Fruit fly (Drosophila melanogaster) whole organism, embryonic: ENCODE data around the gene CG5214.

Source experiments
- Bteb2 ChIP-seq: fragments of 200-800 bp; sonication (Bioruptor generic); optimal IDR thresholded peaks from 2 replicates; lab custom pipeline; 2016; ENCODE audit warnings: missing biosample characterization, missing genetic modification characterization
- CG10147 ChIP-seq: fragments of 200-800 bp; sonication (Bioruptor generic); optimal IDR thresholded peaks from 2 replicates; lab custom pipeline; 2019; ENCODE audit warnings: missing biosample characterization, mild to moderate bottlenecking, missing genetic modification characterization, moderate library complexity
- CG10431 ChIP-seq: fragments of 200-800 bp; sonication (Bioruptor generic); optimal IDR thresholded peaks from 3 replicates; lab custom pipeline; 2018; ENCODE audit warnings: missing biosample characterization, mild to moderate bottlenecking, missing genetic modification characterization
- CG12071 ChIP-seq: fragments of 200-800 bp; sonication (Bioruptor generic); optimal IDR thresholded peaks from 3 replicates; lab custom pipeline; 2018; ENCODE audit warnings: missing biosample characterization, mild to moderate bottlenecking, missing genetic modification characterization
- CG14441 ChIP-seq: fragments of 200-800 bp; sonication (Bioruptor generic); IDR thresholded peaks from 2 replicates; pipeline ENCODE4 v1.3.6; 2022; ENCODE audit warnings: missing biosample characterization, missing genetic modification characterization
- CG15011 ChIP-seq: fragments of 200-800 bp; sonication (Bioruptor generic); optimal IDR thresholded peaks from 3 replicates; lab custom pipeline; 2018; ENCODE audit warnings: missing biosample characterization, mild to moderate bottlenecking, missing genetic modification characterization
- CG1602 ChIP-seq: fragments of 200-800 bp; sonication (Bioruptor generic); optimal IDR thresholded peaks from 3 replicates; lab custom pipeline; 2016; ENCODE audit warnings: missing biosample characterization, missing genetic modification characterization
- CG16863 ChIP-seq: fragments of 200-800 bp; sonication (Bioruptor generic); optimal IDR thresholded peaks from 3 replicates; lab custom pipeline; 2016; ENCODE audit warnings: missing biosample characterization, missing genetic modification characterization
- CG17829 ChIP-seq: fragments of 200-800 bp; optimal IDR thresholded peaks from 2 replicates; lab custom pipeline; 2019; ENCODE audit warnings: missing biosample characterization, mild to moderate bottlenecking, missing genetic modification characterization, moderate library complexity
- CG17912 ChIP-seq: fragments of 200-800 bp; sonication (Bioruptor generic); optimal IDR thresholded peaks from 2 replicates; lab custom pipeline; 2018; ENCODE audit warnings: missing biosample characterization, mild to moderate bottlenecking, missing genetic modification characterization
- CG18599 ChIP-seq: fragments of 200-800 bp; sonication (Bioruptor generic); optimal IDR thresholded peaks from 3 replicates; lab custom pipeline; 2017; ENCODE audit warnings: missing biosample characterization, missing genetic modification characterization, mild to moderate bottlenecking, moderate library complexity, missing genetic modification reagents
- CG2120 ChIP-seq: fragments of 200-800 bp; sonication (Bioruptor generic); optimal IDR thresholded peaks from 3 replicates; lab custom pipeline; 2016; ENCODE audit warnings: missing biosample characterization, missing genetic modification characterization
- CG34376 ChIP-seq: fragments of 200-800 bp; sonication (Bioruptor generic); optimal IDR thresholded peaks from 2 replicates; lab custom pipeline; 2018; ENCODE audit warnings: missing biosample characterization, mild to moderate bottlenecking, missing genetic modification characterization
- CG3838 ChIP-seq: fragments of 200-800 bp; sonication (Bioruptor generic); optimal IDR thresholded peaks from 3 replicates; lab custom pipeline; 2016; ENCODE audit warnings: missing biosample characterization, missing genetic modification characterization
- CG4328 ChIP-seq: fragments of 200-800 bp; sonication (Bioruptor generic); optimal IDR thresholded peaks from 3 replicates; lab custom pipeline; 2017; ENCODE audit warnings: missing biosample characterization, missing genetic modification reagents, missing genetic modification characterization
- CG4707 ChIP-seq: fragments of 200-800 bp; sonication (Bioruptor generic); optimal IDR thresholded peaks from 2 replicates; lab custom pipeline; 2018; ENCODE audit warnings: missing biosample characterization, mild to moderate bottlenecking, missing genetic modification characterization, moderate library complexity
- CG6813 ChIP-seq: fragments of 200-800 bp; sonication (Bioruptor generic); optimal IDR thresholded peaks from 2 replicates; lab custom pipeline; 2017; ENCODE audit warnings: missing biosample characterization, missing genetic modification characterization, mild to moderate bottlenecking, moderate library complexity, missing genetic modification reagents
- CG7987 ChIP-seq: fragments of 200-800 bp; sonication (Bioruptor generic); optimal IDR thresholded peaks from 2 replicates; lab custom pipeline; 2018; ENCODE audit warnings: missing biosample characterization, mild to moderate bottlenecking, missing genetic modification characterization, moderate library complexity
- CG8924 ChIP-seq: fragments of 200-800 bp; optimal IDR thresholded peaks from 3 replicates; lab custom pipeline; 2019; ENCODE audit warnings: missing biosample characterization, mild to moderate bottlenecking, missing genetic modification characterization, moderate library complexity
- CG9437 ChIP-seq: fragments of 200-800 bp; sonication (Bioruptor generic); optimal IDR thresholded peaks from 2 replicates; lab custom pipeline; 2018; ENCODE audit warnings: missing biosample characterization, mild to moderate bottlenecking, missing genetic modification characterization
- Eip74EF ChIP-seq, 2 experiments: fragments of 200-800 bp in 1 of 2; fragments of >200 bp in 1 of 2; sonication (Bioruptor generic) in 1 of 2; optimal IDR thresholded peaks; 2 replicates each; lab custom pipeline; 2017 to 2019; ENCODE audit warnings: missing biosample characterization in 2 of 2, missing genetic modification characterization in 2 of 2, mild to moderate bottlenecking in 1 of 2, moderate library complexity in 1 of 2
- Hmr ChIP-seq: fragments of 200-800 bp; sonication (Bioruptor generic); optimal IDR thresholded peaks from 3 replicates; lab custom pipeline; 2017; ENCODE audit warnings: mild to moderate bottlenecking, missing biosample characterization, missing genetic modification reagents, missing genetic modification characterization
- Hmx ChIP-seq: fragments of 200-800 bp; sonication (Bioruptor generic); optimal IDR thresholded peaks from 2 replicates; lab custom pipeline; 2016; ENCODE audit warnings: missing biosample characterization, missing genetic modification characterization
- Mes4 ChIP-seq: fragments of 200-800 bp; sonication (Bioruptor generic); optimal IDR thresholded peaks from 2 replicates; lab custom pipeline; 2016; ENCODE audit warnings: missing biosample characterization, missing genetic modification characterization
- Myb ChIP-seq: fragments of 200-800 bp; sonication (Bioruptor generic); optimal IDR thresholded peaks from 2 replicates; lab custom pipeline; 2016; ENCODE audit warnings: missing biosample characterization, missing genetic modification characterization
- NC2β ChIP-seq: fragments of 200-800 bp; sonication (Bioruptor generic); optimal IDR thresholded peaks from 2 replicates; lab custom pipeline; 2016; ENCODE audit warnings: missing biosample characterization, missing genetic modification characterization
- Pdp1 ChIP-seq, 2 experiments: fragments of 200-800 bp; sonication (Bioruptor generic); optimal IDR thresholded peaks; 3 replicates each; lab custom pipeline; 2016; ENCODE audit warnings: missing biosample characterization in 2 of 2, missing genetic modification characterization in 2 of 2, mild to moderate bottlenecking in 1 of 2, moderate library complexity in 1 of 2
- Sox102F ChIP-seq: fragments of 200-800 bp; sonication (Bioruptor generic); optimal IDR thresholded peaks from 2 replicates; lab custom pipeline; 2018; ENCODE audit warnings: missing biosample characterization, mild to moderate bottlenecking, missing genetic modification characterization, moderate library complexity
- Xrp1 ChIP-seq: fragments of 200-800 bp; sonication (Bioruptor generic); IDR thresholded peaks from 2 replicates; pipeline ENCODE4 v1.3.6; 2022; ENCODE audit warnings: missing biosample characterization, missing genetic modification characterization
- chinmo ChIP-seq: fragments of 200-800 bp; sonication (Bioruptor generic); IDR thresholded peaks from 4 replicates; pipeline ENCODE4 v1.3.6; 2022; ENCODE audit warnings: missing biosample characterization, missing genetic modification characterization; ENCODE audit not compliant: partially characterized antibody
- da ChIP-seq: fragments of 200-800 bp; sonication (Bioruptor generic); optimal IDR thresholded peaks from 2 replicates; lab custom pipeline; 2016; ENCODE audit warnings: missing biosample characterization, missing genetic modification characterization
- dmrt99B ChIP-seq: fragments of 200-800 bp; sonication (Bioruptor generic); optimal IDR thresholded peaks from 2 replicates; lab custom pipeline; 2018; ENCODE audit warnings: missing biosample characterization, mild to moderate bottlenecking, missing genetic modification characterization, moderate library complexity
- dysf ChIP-seq: fragments of 200-800 bp; sonication (Bioruptor generic); IDR thresholded peaks from 3 replicates; pipeline ENCODE4 v1.3.6; 2022; ENCODE audit warnings: missing biosample characterization, missing genetic modification characterization
- gro ChIP-seq: fragments of 200-800 bp; sonication (Bioruptor generic); optimal IDR thresholded peaks from 2 replicates; lab custom pipeline; 2016; ENCODE audit warnings: missing biosample characterization, missing genetic modification characterization
- hkb ChIP-seq, 2 experiments: fragments of 200-800 bp in 1 of 2; fragments of >200 bp in 1 of 2; sonication (Bioruptor generic) in 1 of 2; IDR thresholded peaks in 1 of 2; optimal IDR thresholded peaks in 1 of 2; 2 replicates each; pipeline versions ENCODE4 v1.3.6 to Lab custom; 2017 to 2022; ENCODE audit warnings: missing biosample characterization in 1 of 2, missing genetic modification characterization in 1 of 2
- jumu ChIP-seq: fragments of 200-800 bp; sonication (Bioruptor generic); optimal IDR thresholded peaks from 3 replicates; lab custom pipeline; 2016; ENCODE audit warnings: missing biosample characterization, missing genetic modification characterization
- lbe ChIP-seq: fragments of 200-800 bp; sonication (Bioruptor generic); optimal IDR thresholded peaks from 2 replicates; lab custom pipeline; 2016; ENCODE audit warnings: missing biosample characterization, mild to moderate bottlenecking, missing genetic modification characterization
- nmo ChIP-seq: fragments of 200-800 bp; sonication (Bioruptor generic); optimal IDR thresholded peaks from 2 replicates; lab custom pipeline; 2018; ENCODE audit warnings: missing biosample characterization, mild to moderate bottlenecking, missing genetic modification characterization, moderate library complexity
- nom ChIP-seq: fragments of 200-800 bp; sonication (Bioruptor generic); optimal IDR thresholded peaks from 2 replicates; lab custom pipeline; 2017; ENCODE audit warnings: missing biosample characterization, missing genetic modification characterization, mild to moderate bottlenecking, moderate library complexity, missing genetic modification reagents
- pan ChIP-seq, 4 experiments: fragments of >200 bp in 3 of 4; fragments of 200-800 bp in 1 of 4; sonication (Bioruptor generic) in 1 of 4; optimal IDR thresholded peaks in 3 of 4; IDR thresholded peaks in 1 of 4; 2 replicates each; pipeline versions ENCODE4 v1.3.6 to Lab custom; 2017 to 2022; ENCODE audit warnings: missing biosample characterization in 2 of 4, missing genetic modification characterization in 2 of 4, mixed read lengths in 1 of 4
- salm ChIP-seq: fragments of 200-800 bp; sonication (Bioruptor generic); optimal IDR thresholded peaks from 2 replicates; lab custom pipeline; 2018; ENCODE audit warnings: missing biosample characterization, mild to moderate bottlenecking, missing genetic modification characterization
- sc ChIP-seq, 3 experiments: fragments of >200 bp in 2 of 3; fragments of 200-800 bp in 1 of 3; sonication (Bioruptor generic) in 1 of 3; optimal IDR thresholded peaks; 2 replicates in 2 of 3; 3 replicates in 1 of 3; lab custom pipeline; 2017; ENCODE audit warnings: mild to moderate bottlenecking in 1 of 3, missing biosample characterization in 1 of 3, missing genetic modification characterization in 1 of 3, missing genetic modification reagents in 1 of 3
- sug ChIP-seq: fragments of 200-800 bp; optimal IDR thresholded peaks from 2 replicates; lab custom pipeline; 2019; ENCODE audit warnings: missing biosample characterization, mild to moderate bottlenecking, missing genetic modification characterization, moderate library complexity
- tio ChIP-seq: fragments of 200-800 bp; sonication (Bioruptor generic); optimal IDR thresholded peaks from 2 replicates; lab custom pipeline; 2017; ENCODE audit warnings: missing biosample characterization, missing genetic modification characterization, inconsistent platforms
- tll ChIP-seq, 2 experiments: fragments of 200-800 bp in 1 of 2; fragments of >200 bp in 1 of 2; sonication (Bioruptor generic) in 1 of 2; optimal IDR thresholded peaks; 2 replicates each; lab custom pipeline; 2017 to 2019; ENCODE audit warnings: missing biosample characterization in 2 of 2, missing genetic modification characterization in 2 of 2, mild to moderate bottlenecking in 1 of 2, moderate library complexity in 1 of 2
- vnd ChIP-seq: fragments of 200-800 bp; sonication (Bioruptor generic); IDR thresholded peaks from 3 replicates; pipeline ENCODE4 v1.3.6; 2022; ENCODE audit warnings: missing biosample characterization, missing genetic modification characterization; ENCODE audit not compliant: partially characterized antibody

CG5214 gene

DNA sequence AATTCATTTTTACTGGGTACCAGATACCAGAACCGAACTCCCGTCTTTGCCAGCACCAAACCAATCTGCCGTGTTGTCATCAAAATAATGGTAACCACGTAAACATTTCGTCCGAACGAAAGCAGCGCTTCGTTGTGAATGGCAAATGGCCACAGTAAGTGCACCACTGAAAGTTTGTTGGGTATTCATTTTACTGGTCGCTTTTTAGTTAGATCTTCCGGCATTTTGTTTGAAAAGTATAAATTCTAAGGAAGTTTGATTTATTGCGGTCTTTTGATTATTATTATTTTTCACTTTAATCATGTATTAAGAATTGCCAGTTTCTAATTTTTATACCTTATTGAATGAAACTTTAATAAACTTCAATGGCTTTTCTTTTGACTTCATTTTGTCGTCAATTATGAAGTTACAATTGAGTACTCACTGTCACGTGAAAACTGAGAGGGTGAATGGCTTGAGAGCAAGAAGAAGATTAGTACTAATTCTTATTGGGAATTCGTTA, 29.6 kb upstream of the CG5214 start, which contains the start of gene ZnT86D (continued):
- peak in 1 of 2 experiments; percentile 46 for TF ChIP-seq Eip74EF (GFP tag; optimal IDR thresholded peaks at IDR 0.05; lab: Kevin White, UChicago)
- peak; percentile 35 for TF ChIP-seq nom (GFP tag; lab: Kevin White, UChicago)
- peak; percentile 58 for TF ChIP-seq Sox102F (GFP tag; lab: Kevin White, UChicago)
- peak; percentile 67 for TF ChIP-seq nmo
- TF ChIP-seq CG3838, result peak; percentile 26
- TF ChIP-seq pan (optimal IDR thresholded peaks at IDR 0.05; lab: Kevin White, UChicago), result no peak
- TF ChIP-seq pan (GFP tag; optimal IDR thresholded peaks at IDR 0.05 in 1 of 2, IDR thresholded peaks at IDR 0.05 in 1 of 2), result no peak
- peak; percentile 65 for TF ChIP-seq dmrt99B (tag; lab: Kevin White, UChicago)
- TF ChIP-seq CG34376 (GFP tag; lab: Kevin White, UChicago), result peak; percentile 67
- TF ChIP-seq CG12071 (GFP tag; lab: Kevin White, UChicago), result no peak
- TF ChIP-seq CG10431 (GFP tag; lab: Kevin White, UChicago), result no peak
- peak; percentile 30; the same call in 1 of the 2 replicates for TF ChIP-seq Xrp1 (GFP tag; lab: Robert Waterston, UW)
- TF ChIP-seq jumu (GFP tag; lab: Kevin White, UChicago), result peak; percentile 53
- peak; percentile 62 for TF ChIP-seq CG17829 (tag; lab: Kevin White, UChicago)
- no peak for TF ChIP-seq chinmo
- TF ChIP-seq CG6813, result no peak
- TF ChIP-seq CG16863 (GFP tag; lab: Kevin White, UChicago), result peak; percentile 30
- TF ChIP-seq lbe (GFP tag; lab: Kevin White, UChicago), result peak; percentile 11
- peak; percentile 88 for TF ChIP-seq CG2120 (GFP tag; lab: Kevin White, UChicago)
- no peak for TF ChIP-seq da (GFP tag; lab: Kevin White, UChicago)
- TF ChIP-seq Pdp1 (GFP tag; optimal IDR thresholded peaks at IDR 0.05; lab: Kevin White, UChicago), result peak; percentile 48 to 49
- peak; percentile 63; the same call in 2 of the 3 replicates for TF ChIP-seq dysf (GFP tag; lab: Robert Waterston, UW)
- peak; percentile 18 to 88 for TF ChIP-seq tll (GFP tag; optimal IDR thresholded peaks at IDR 0.05; lab: Kevin White, UChicago)
- TF ChIP-seq gro (GFP tag; lab: Kevin White, UChicago), result no peak
- TF ChIP-seq CG1602, result peak; percentile 80
- peak; percentile 80 for TF ChIP-seq sug (tag; lab: Kevin White, UChicago)
- TF ChIP-seq sc (optimal IDR thresholded peaks at IDR 0.05; lab: Kevin White, UChicago), result no peak
- peak; percentile 3 for TF ChIP-seq sc (GFP tag; optimal IDR thresholded peaks at IDR 0.05; lab: Kevin White, UChicago)
- TF ChIP-seq tio (GFP tag; lab: Kevin White, UChicago), result no peak
- TF ChIP-seq CG4707 (GFP tag; lab: Kevin White, UChicago), result no peak
- TF ChIP-seq CG9437 (GFP tag; lab: Kevin White, UChicago), result peak; percentile 60
- TF ChIP-seq salm (tag; lab: Kevin White, UChicago), result peak; percentile 45
- no peak for TF ChIP-seq hkb (optimal IDR thresholded peaks at IDR 0.05; lab: Kevin White, UChicago)
- 0 out of 2 replicates have a peak, but pooled peaks have one; percentile 6 for TF ChIP-seq hkb (GFP tag; IDR thresholded peaks at IDR 0.05; lab: Robert Waterston, UW)
- TF ChIP-seq CG10147 (GFP tag; lab: Kevin White, UChicago), result peak; percentile 79
- TF ChIP-seq CG17912 (GFP tag; lab: Kevin White, UChicago), result peak; percentile 2
- TF ChIP-seq vnd (GFP tag; lab: Robert Waterston, UW), result no peak
- TF ChIP-seq NC2β (GFP tag; lab: Kevin White, UChicago), result peak; percentile 68
- TF ChIP-seq Mes4 (GFP tag; lab: Kevin White, UChicago), result peak; percentile 26
- TF ChIP-seq Hmr, result peak; percentile 47
- TF ChIP-seq Myb (GFP tag; lab: Kevin White, UChicago), result peak; percentile 38
- peak; percentile 69 for TF ChIP-seq CG8924 (tag; lab: Kevin White, UChicago)
- no peak for TF ChIP-seq Hmx
- peak; percentile 4 for TF ChIP-seq CG7987 (GFP tag; lab: Kevin White, UChicago)
- 0 out of 2 replicates have a peak, but pooled peaks have one; percentile 23 for TF ChIP-seq CG14441
- TF ChIP-seq Bteb2 (GFP tag; lab: Kevin White, UChicago), result peak; percentile 50
- TF ChIP-seq CG18599, result peak; percentile 78
- TF ChIP-seq CG4328 (GFP tag; lab: Kevin White, UChicago), result peak; percentile 59
- TF ChIP-seq CG15011 (GFP tag; lab: Kevin White, UChicago), result peak; percentile 21
